Fruit fly (Drosophila melanogaster): ENCODE measurements around the gene CG3862.

The CG3862 gene

DNA sequence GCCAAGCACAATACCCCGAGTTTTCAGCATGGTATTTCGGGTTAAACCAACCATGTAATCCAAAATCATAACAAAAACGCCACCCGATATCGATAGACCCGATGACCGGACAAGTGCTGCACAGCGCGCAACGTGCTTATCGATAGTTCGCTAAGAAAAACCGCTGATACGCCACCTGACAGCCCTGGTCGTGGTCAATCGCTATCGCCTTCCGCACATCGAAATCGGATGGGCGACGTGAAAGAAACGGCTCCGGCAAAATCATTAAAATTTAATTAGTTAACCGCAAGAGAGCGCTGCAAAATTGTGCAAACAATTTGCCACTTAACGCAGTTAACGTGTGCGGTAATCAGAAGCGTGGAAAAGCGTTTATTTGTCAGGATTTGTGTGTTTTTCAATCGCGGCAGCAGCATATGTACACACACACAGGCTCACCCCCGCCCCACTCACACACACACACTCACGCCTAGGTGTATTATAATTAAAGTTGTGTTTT, at the start of gene CG3862, which contains the start of gene dock (continued):
- peak; percentile 20 for TF ChIP-seq pdm3 (GFP tag; optimal IDR thresholded peaks at IDR 0.05)
- TF ChIP-seq fkh (GFP tag; optimal IDR thresholded peaks at IDR 0.05): peak; percentile 66
- TF ChIP-seq CG10669 (GFP tag; optimal IDR thresholded peaks at IDR 0.05): peak; percentile 9
- TF ChIP-seq dac (GFP tag; optimal IDR thresholded peaks at IDR 0.05): no peak
- peak; percentile 13 for TF ChIP-seq achi (GFP tag; optimal IDR thresholded peaks at IDR 0.05)
- TF ChIP-seq Eip78C (GFP tag): peak; percentile 86
- TF ChIP-seq CG4318 (GFP tag; optimal IDR thresholded peaks at IDR 0.05): no peak
- no peak for TF ChIP-seq CG3032 (tag; optimal IDR thresholded peaks at IDR 0.05)

DNA sequence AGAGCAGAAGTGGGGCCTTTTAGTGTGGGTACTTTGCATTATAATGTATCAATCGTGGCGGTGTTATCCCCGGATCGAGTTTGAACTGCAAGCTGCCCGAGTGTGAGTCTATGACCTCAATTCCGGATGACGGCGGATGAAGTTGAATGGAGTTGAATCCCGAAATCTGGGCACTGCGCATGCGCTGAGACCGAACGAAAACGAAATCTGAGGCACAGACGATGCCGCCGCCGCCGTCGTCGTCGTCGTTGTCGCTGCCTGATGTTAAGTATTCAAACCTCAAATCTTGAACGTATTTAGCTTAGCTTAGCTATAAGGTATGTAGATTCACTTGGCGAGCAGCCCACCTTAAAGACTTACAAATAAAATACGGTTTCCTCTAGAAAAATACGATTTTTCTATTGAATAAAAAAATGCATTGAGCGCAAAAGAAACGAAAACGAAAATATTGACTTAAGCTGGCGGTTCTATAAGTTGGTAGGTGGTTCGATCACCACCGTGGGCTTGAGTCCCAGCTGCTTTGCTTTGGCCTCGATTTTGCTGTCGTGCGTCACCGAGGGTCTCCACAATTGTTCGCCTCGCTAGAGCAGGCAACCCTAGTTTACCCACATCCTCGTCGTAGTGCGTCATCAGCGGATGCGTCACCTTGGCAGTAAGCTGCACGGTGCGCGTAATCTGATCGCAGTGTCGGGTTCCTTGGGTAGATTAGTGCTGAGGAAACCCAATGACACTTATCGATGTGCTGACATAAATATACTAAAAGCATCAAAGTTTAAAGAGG, 48.3 kb upstream of the CG3862 start:
- TF ChIP-seq svp (GFP tag): peak; percentile 45
- no peak for TF ChIP-seq OdsH (GFP tag; optimal IDR thresholded peaks at IDR 0.05)

DNA sequence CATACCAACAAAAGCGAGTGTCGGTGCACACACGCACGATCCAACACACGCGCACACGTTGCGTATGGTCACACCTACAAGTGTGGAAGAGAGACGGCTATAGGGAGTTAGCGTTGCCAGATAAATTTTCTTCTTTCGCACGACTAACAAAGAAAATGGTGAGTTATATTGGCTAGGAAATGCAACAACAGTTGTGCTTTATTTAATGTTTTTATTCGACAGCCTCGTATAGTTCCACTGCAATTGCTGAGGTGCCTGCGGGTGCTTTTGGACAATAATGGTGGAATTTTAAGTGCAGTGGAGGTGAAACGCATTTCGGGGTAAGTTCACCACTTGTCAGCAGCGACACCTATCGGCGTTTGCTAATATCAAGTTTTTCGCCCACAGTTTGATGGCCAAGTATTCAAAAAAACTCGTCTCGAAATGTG, 45.8 kb upstream of the CG3862 start:
- TF ChIP-seq CG3032 (tag; optimal IDR thresholded peaks at IDR 0.05): peak; percentile 0
- TF ChIP-seq CG8119 (GFP tag; IDR thresholded peaks at IDR 0.05): no peak; the same call in 2 of the 3 replicates
- TF ChIP-seq CG34406 (GFP tag; optimal IDR thresholded peaks at IDR 0.05): no peak
- TF ChIP-seq topi (GFP tag; optimal IDR thresholded peaks at IDR 0.05): no peak
- no peak for TF ChIP-seq CG9139 (GFP tag; optimal IDR thresholded peaks at IDR 0.05)
- peak; percentile 14 for TF ChIP-seq lz (GFP tag; optimal IDR thresholded peaks at IDR 0.05)
- peak; percentile 16 for TF ChIP-seq dsx (GFP tag; optimal IDR thresholded peaks at IDR 0.05; ENCODE audit: poor library complexity, severe bottlenecking)
- TF ChIP-seq CG1621 (tag; optimal IDR thresholded peaks at IDR 0.05): peak; percentile 16
- TF ChIP-seq CG6808 (GFP tag; optimal IDR thresholded peaks at IDR 0.05): peak; percentile 7
- TF ChIP-seq fkh (GFP tag; optimal IDR thresholded peaks at IDR 0.05): no peak
- no peak for TF ChIP-seq CG15336 (GFP tag; IDR thresholded peaks at IDR 0.05)
- peak; percentile 68 for TF ChIP-seq svp (GFP tag)
- TF ChIP-seq fd85E (GFP tag; optimal IDR thresholded peaks at IDR 0.05): no peak
- peak; percentile 98 for TF ChIP-seq vri (GFP tag; optimal IDR thresholded peaks at IDR 0.05)
- TF ChIP-seq Sox14 (GFP tag; optimal IDR thresholded peaks at IDR 0.05): peak; percentile 97
- peak; percentile 48; the same call in 1 of the 3 replicates for TF ChIP-seq CG6163 (GFP tag; IDR thresholded peaks at IDR 0.05)
- no peak for TF ChIP-seq net (GFP tag; optimal IDR thresholded peaks at IDR 0.05)

DNA sequence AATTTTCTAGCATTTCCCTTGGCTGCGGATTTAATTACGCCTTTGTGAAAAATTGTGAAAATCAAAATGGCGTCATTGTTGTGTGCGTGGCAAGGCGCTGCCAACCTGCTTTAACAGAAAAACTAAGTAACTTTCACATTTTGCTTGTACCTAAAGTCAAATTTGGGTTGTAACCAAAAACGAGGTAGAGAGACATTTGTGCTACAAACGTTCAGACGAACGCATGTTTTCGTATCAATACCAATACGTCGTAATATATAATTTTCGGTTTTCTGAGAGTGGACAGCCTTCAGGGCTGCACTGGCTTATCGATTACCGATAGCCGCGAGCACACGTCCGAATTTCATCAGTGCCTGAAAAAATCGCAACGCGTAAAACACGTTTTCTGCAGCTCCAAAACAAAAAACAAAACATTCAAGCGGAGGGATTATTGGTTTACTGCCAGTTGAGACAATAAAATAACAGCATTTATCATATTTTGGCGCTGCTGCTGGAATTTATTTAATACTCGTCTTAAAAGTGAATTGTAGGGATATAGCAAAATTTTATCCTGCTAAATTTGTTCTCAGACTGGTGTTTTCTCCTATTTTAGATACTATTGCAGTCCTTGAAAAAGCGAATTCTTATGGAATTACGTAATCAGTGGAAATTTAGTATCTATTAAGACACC, 45.2 kb upstream of the CG3862 start:
- TF ChIP-seq Sox15 (GFP tag; optimal IDR thresholded peaks at IDR 0.05) (peak; percentile 9), lz (GFP tag; optimal IDR thresholded peaks at IDR 0.05) (peak; percentile 74), Ets96B (tag; optimal IDR thresholded peaks at IDR 0.05) (peak; percentile 40), Blimp-1 (GFP tag; optimal IDR thresholded peaks at IDR 0.05) (peak; percentile 58), Hr39 (GFP tag; optimal IDR thresholded peaks at IDR 0.05) (peak; percentile 81), CG9139 (GFP tag; optimal IDR thresholded peaks at IDR 0.05) (no peak), CG8119 (GFP tag; IDR thresholded peaks at IDR 0.05) (peak; percentile 68), Gug (GFP tag; IDR thresholded peaks at IDR 0.05) (peak; percentile 29; the same call in 1 of the 2 replicates), CG31627 (GFP tag; optimal IDR thresholded peaks at IDR 0.05) (peak; percentile 85), CG3919 (GFP tag; optimal IDR thresholded peaks at IDR 0.05) (peak; percentile 61), fd85E (GFP tag; optimal IDR thresholded peaks at IDR 0.05) (peak; percentile 44), CG6163 (GFP tag; IDR thresholded peaks at IDR 0.05) (peak; percentile 82), Eip75B (GFP tag; optimal IDR thresholded peaks at IDR 0.05) (peak; percentile 62), cyc (GFP tag; optimal IDR thresholded peaks at IDR 0.05) (peak; percentile 65), achi (GFP tag; optimal IDR thresholded peaks at IDR 0.05) (peak; percentile 68), fkh (GFP tag; optimal IDR thresholded peaks at IDR 0.05) (no peak), Lpt (GFP tag; optimal IDR thresholded peaks at IDR 0.05) (no peak), dsx (GFP tag; optimal IDR thresholded peaks at IDR 0.05; ENCODE audit: poor library complexity, severe bottlenecking) (peak; percentile 13), Sox102F (GFP tag; optimal IDR thresholded peaks at IDR 0.05) (peak; percentile 57), Ets21C (GFP tag; optimal IDR thresholded peaks at IDR 0.05) (peak; percentile 71), CG8632 (GFP tag; optimal IDR thresholded peaks at IDR 0.05) (peak; percentile 45), Hr38 (GFP tag; optimal IDR thresholded peaks at IDR 0.05) (no peak), CG4318 (GFP tag; optimal IDR thresholded peaks at IDR 0.05) (no peak), CG6792 (GFP tag; optimal IDR thresholded peaks at IDR 0.05) (peak; percentile 69), CG10669 (GFP tag; optimal IDR thresholded peaks at IDR 0.05) (peak; percentile 25), vri (GFP tag; optimal IDR thresholded peaks at IDR 0.05) (no peak), svp (GFP tag) (peak; percentile 69), OdsH (GFP tag; optimal IDR thresholded peaks at IDR 0.05) (peak; percentile 71), CG6854 (GFP tag; optimal IDR thresholded peaks at IDR 0.05) (no peak), CG6276 (GFP tag; optimal IDR thresholded peaks at IDR 0.05) (no peak)

All from whole organism, prepupa.